Worm (Caenorhabditis elegans): ENCODE data around the gene Y39A3B.8.

DNA sequence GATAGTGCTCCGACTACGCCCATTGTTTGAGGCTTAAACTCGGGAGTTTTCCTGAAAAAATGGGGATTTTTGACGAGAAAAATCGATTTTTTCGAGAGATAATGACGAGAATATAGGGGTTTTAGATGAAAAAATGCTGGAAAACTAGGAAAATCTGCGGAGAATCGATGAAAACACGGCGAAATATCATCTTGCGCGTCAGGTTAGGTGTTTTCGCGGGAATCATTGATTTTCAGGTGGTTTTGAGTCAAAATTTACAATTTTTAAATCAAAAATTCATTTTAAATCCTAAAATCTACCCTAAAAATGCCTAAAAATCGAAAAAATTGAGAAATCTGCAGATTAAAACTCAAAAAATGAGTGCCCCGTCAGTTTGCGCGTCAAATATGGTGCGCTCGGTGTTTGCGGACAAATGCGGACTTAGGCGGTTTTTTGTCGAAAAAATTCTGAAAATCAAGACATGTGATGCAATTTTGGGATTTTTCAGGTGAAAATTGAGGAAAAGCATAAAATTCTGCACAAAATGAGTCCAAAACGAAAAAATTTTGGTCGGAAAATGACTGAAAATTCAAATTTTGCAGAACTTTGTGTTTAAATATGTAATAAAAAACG is 25.8 kb upstream of the Y39A3B.8 start, which contains the start of gene mboa-6:
- peak; percentile 20 for TF ChIP-seq elt-2 (tag; optimal IDR thresholded peaks at IDR 0.05)
- no peak for TF ChIP-seq K09A11.1 (tag; optimal IDR thresholded peaks at IDR 0.05; ENCODE audit: insufficient read depth)
- TF ChIP-seq F13H6.1 (tag; optimal IDR thresholded peaks at IDR 0.05) = no peak
- no peak for TF ChIP-seq pha-4 (tag; optimal IDR thresholded peaks at IDR 0.05)
- no peak for TF ChIP-seq ama-1 (optimal IDR thresholded peaks at IDR 0.05)
- TF ChIP-seq pag-3 (tag; optimal IDR thresholded peaks at IDR 0.05; ENCODE audit: borderline replicate concordance) = no peak
- TF ChIP-seq nhr-11 (tag; optimal IDR thresholded peaks at IDR 0.05) = no peak
- TF ChIP-seq lim-6 (tag; optimal IDR thresholded peaks at IDR 0.05) = no peak
- TF ChIP-seq syd-9 (tag; optimal IDR thresholded peaks at IDR 0.05) = no peak

Data from whole organism, late embryonic.